Fruit fly (Drosophila melanogaster) whole organism, embryonic: Measurements from ENCODE around the gene Targ2.
A peak's percentile ranks its signal among the peaks of the same experiment; 100 is the strongest.

Experiments
- CG10959 ChIP-seq: fragments of 200-800 bp; sonication (Bioruptor generic); IDR thresholded peaks from 2 replicates; pipeline ENCODE4 v1.3.6; 2022; ENCODE audit warnings: missing biosample characterization, missing genetic modification characterization
- CG12071 ChIP-seq: fragments of 200-800 bp; sonication (Bioruptor generic); optimal IDR thresholded peaks from 3 replicates; lab custom pipeline; 2018; ENCODE audit warnings: missing biosample characterization, mild to moderate bottlenecking, missing genetic modification characterization
- CG12104 ChIP-seq: fragments of 200-800 bp; sonication (Bioruptor generic); optimal IDR thresholded peaks from 3 replicates; lab custom pipeline; 2016; ENCODE audit warnings: missing biosample characterization, missing genetic modification characterization
- CG12744 ChIP-seq: fragments of 200-800 bp; sonication (Bioruptor generic); optimal IDR thresholded peaks from 2 replicates; lab custom pipeline; 2016; ENCODE audit warnings: missing biosample characterization, missing genetic modification characterization
- CG13296 ChIP-seq: fragments of 200-800 bp; sonication (Bioruptor generic); optimal IDR thresholded peaks from 3 replicates; lab custom pipeline; 2018; ENCODE audit warnings: missing biosample characterization, mild to moderate bottlenecking, missing genetic modification characterization
- CG13775 ChIP-seq: fragments of 200-800 bp; sonication (Bioruptor generic); optimal IDR thresholded peaks from 3 replicates; lab custom pipeline; 2017; ENCODE audit warnings: missing biosample characterization, mild to moderate bottlenecking, missing genetic modification characterization
- CG14441 ChIP-seq: fragments of 200-800 bp; sonication (Bioruptor generic); IDR thresholded peaks from 2 replicates; pipeline ENCODE4 v1.3.6; 2022; ENCODE audit warnings: missing biosample characterization, missing genetic modification characterization
- CG1647 ChIP-seq: fragments of 200-800 bp; sonication (Bioruptor generic); optimal IDR thresholded peaks from 3 replicates; lab custom pipeline; 2016; ENCODE audit warnings: missing biosample characterization, missing genetic modification characterization
- CG4360 ChIP-seq: fragments of 200-800 bp; sonication (Bioruptor generic); IDR thresholded peaks from 2 replicates; pipeline ENCODE4 v1.3.6; 2022; ENCODE audit warnings: missing biosample characterization, missing genetic modification characterization
- CG5245 ChIP-seq: fragments of 200-800 bp; sonication (Bioruptor generic); optimal IDR thresholded peaks from 3 replicates; lab custom pipeline; 2016; ENCODE audit warnings: missing biosample characterization, missing genetic modification characterization
- CG6175 ChIP-seq: fragments of 200-800 bp; sonication (Bioruptor generic); IDR thresholded peaks from 3 replicates; pipeline ENCODE4 v1.3.6; 2022; ENCODE audit warnings: missing biosample characterization, missing genetic modification characterization
- CG6272 ChIP-seq: fragments of 200-800 bp; sonication (Bioruptor generic); IDR thresholded peaks from 2 replicates; pipeline ENCODE4 v1.3.6; 2022; ENCODE audit warnings: missing biosample characterization, missing genetic modification characterization
- CG8388 ChIP-seq: fragments of 200-800 bp; sonication (Bioruptor generic); optimal IDR thresholded peaks from 2 replicates; lab custom pipeline; 2019; ENCODE audit warnings: missing biosample characterization, mild to moderate bottlenecking, missing genetic modification characterization, moderate library complexity
- Chrac-16 ChIP-seq: fragments of 200-800 bp; sonication (Bioruptor generic); optimal IDR thresholded peaks from 3 replicates; lab custom pipeline; 2016; ENCODE audit warnings: missing biosample characterization, missing genetic modification characterization
- D19A ChIP-seq: fragments of 200-800 bp; optimal IDR thresholded peaks from 3 replicates; lab custom pipeline; 2019; ENCODE audit warnings: missing biosample characterization, mild to moderate bottlenecking, missing genetic modification characterization, moderate library complexity
- D19B ChIP-seq: fragments of 200-800 bp; sonication (Bioruptor generic); optimal IDR thresholded peaks from 2 replicates; lab custom pipeline; 2017; ENCODE audit warnings: missing biosample characterization, mild to moderate bottlenecking, missing genetic modification characterization
- Drgx ChIP-seq: fragments of 200-800 bp; sonication (Bioruptor generic); IDR thresholded peaks from 2 replicates; pipeline ENCODE4 v1.3.6; 2022; ENCODE audit warnings: missing biosample characterization, missing genetic modification characterization
- E2f1 ChIP-seq: fragments of 200-800 bp; sonication (Bioruptor generic); IDR thresholded peaks from 2 replicates; pipeline ENCODE4 v1.3.6; 2022; ENCODE audit warnings: missing biosample characterization, missing genetic modification characterization
- Hand ChIP-seq: fragments of 200-800 bp; sonication (Bioruptor generic); optimal IDR thresholded peaks from 2 replicates; lab custom pipeline; 2017; ENCODE audit warnings: mild to moderate bottlenecking, missing biosample characterization, missing genetic modification reagents, missing genetic modification characterization
- Hr78 ChIP-seq, 2 experiments: fragments of 200-800 bp in 1 of 2; fragments of >200 bp in 1 of 2; sonication (Bioruptor generic) in 1 of 2; optimal IDR thresholded peaks; 2 replicates each; lab custom pipeline; 2017 to 2019; ENCODE audit warnings: missing biosample characterization in 2 of 2, missing genetic modification characterization in 2 of 2, mild to moderate bottlenecking in 1 of 2, moderate library complexity in 1 of 2
- NC2β ChIP-seq: fragments of 200-800 bp; sonication (Bioruptor generic); optimal IDR thresholded peaks from 2 replicates; lab custom pipeline; 2016; ENCODE audit warnings: missing biosample characterization, missing genetic modification characterization
- Neu2 ChIP-seq: fragments of 200-800 bp; sonication (Bioruptor generic); optimal IDR thresholded peaks from 3 replicates; lab custom pipeline; 2016; ENCODE audit warnings: missing biosample characterization, missing genetic modification characterization, borderline replicate concordance
- Rx ChIP-seq: fragments of 200-800 bp; sonication (Bioruptor generic); IDR thresholded peaks from 2 replicates; pipeline ENCODE4 v1.3.6; 2022; ENCODE audit warnings: missing biosample characterization, missing genetic modification characterization
- Sin3A ChIP-seq: fragments of >200 bp; optimal IDR thresholded peaks from 2 replicates; lab custom pipeline; 2018
- az2 ChIP-seq: fragments of 200-800 bp; sonication (Bioruptor generic); optimal IDR thresholded peaks from 3 replicates; lab custom pipeline; 2016; ENCODE audit warnings: missing biosample characterization, missing genetic modification characterization
- btn ChIP-seq: fragments of 200-800 bp; sonication (Bioruptor generic); optimal IDR thresholded peaks from 2 replicates; lab custom pipeline; 2016; ENCODE audit warnings: missing biosample characterization, missing genetic modification characterization
- caup ChIP-seq: fragments of 200-800 bp; sonication (Bioruptor generic); optimal IDR thresholded peaks from 3 replicates; lab custom pipeline; 2017; ENCODE audit warnings: missing biosample characterization, mild to moderate bottlenecking, missing genetic modification characterization, moderate library complexity; ENCODE audit not compliant: severe bottlenecking
- ci ChIP-seq: fragments of 200-800 bp; sonication (Bioruptor generic); IDR thresholded peaks from 3 replicates; pipeline ENCODE4 v1.3.6; 2022; ENCODE audit warnings: missing biosample characterization, missing genetic modification characterization
- dan ChIP-seq: fragments of 200-800 bp; sonication (Bioruptor generic); IDR thresholded peaks from 2 replicates; pipeline ENCODE4 v1.3.6; 2022; ENCODE audit warnings: missing biosample characterization, missing genetic modification characterization
- ems ChIP-seq: fragments of 200-800 bp; sonication (Bioruptor generic); optimal IDR thresholded peaks from 3 replicates; lab custom pipeline; 2016; ENCODE audit warnings: missing biosample characterization, missing genetic modification characterization
- eyg ChIP-seq: fragments of 200-800 bp; sonication (Bioruptor generic); optimal IDR thresholded peaks from 3 replicates; lab custom pipeline; 2016; ENCODE audit warnings: missing biosample characterization, missing genetic modification characterization
- fd96Cb ChIP-seq: fragments of 200-800 bp; sonication (Bioruptor generic); optimal IDR thresholded peaks from 2 replicates; lab custom pipeline; 2018; ENCODE audit warnings: missing biosample characterization, mild to moderate bottlenecking, missing genetic modification characterization, moderate library complexity
- ftz-f1 ChIP-seq: fragments of 200-800 bp; sonication (Bioruptor generic); optimal IDR thresholded peaks from 2 replicates; lab custom pipeline; 2016; ENCODE audit warnings: missing biosample characterization, missing genetic modification characterization
- gro ChIP-seq: fragments of 200-800 bp; sonication (Bioruptor generic); optimal IDR thresholded peaks from 2 replicates; lab custom pipeline; 2016; ENCODE audit warnings: missing biosample characterization, missing genetic modification characterization
- jumu ChIP-seq: fragments of 200-800 bp; sonication (Bioruptor generic); optimal IDR thresholded peaks from 3 replicates; lab custom pipeline; 2016; ENCODE audit warnings: missing biosample characterization, missing genetic modification characterization
- maf-S ChIP-seq: fragments of 200-800 bp; sonication (Bioruptor generic); optimal IDR thresholded peaks from 2 replicates; lab custom pipeline; 2016; ENCODE audit warnings: missing biosample characterization, missing genetic modification characterization
- nau ChIP-seq: fragments of 200-800 bp; sonication (Bioruptor generic); optimal IDR thresholded peaks from 3 replicates; lab custom pipeline; 2017; ENCODE audit warnings: missing biosample characterization, mild to moderate bottlenecking, missing genetic modification characterization, missing genetic modification reagents
- nom ChIP-seq: fragments of 200-800 bp; sonication (Bioruptor generic); optimal IDR thresholded peaks from 2 replicates; lab custom pipeline; 2017; ENCODE audit warnings: missing biosample characterization, missing genetic modification characterization, mild to moderate bottlenecking, moderate library complexity, missing genetic modification reagents
- otp ChIP-seq: fragments of 200-800 bp; sonication (Bioruptor generic); IDR thresholded peaks from 3 replicates; pipeline ENCODE4, ENCODE4 v1.3.6; 2022; ENCODE audit warnings: missing biosample characterization, missing genetic modification characterization
- pan ChIP-seq, 4 experiments: fragments of >200 bp in 3 of 4; fragments of 200-800 bp in 1 of 4; sonication (Bioruptor generic) in 1 of 4; optimal IDR thresholded peaks in 3 of 4; IDR thresholded peaks in 1 of 4; 2 replicates each; pipeline versions ENCODE4 v1.3.6 to Lab custom; 2017 to 2022; ENCODE audit warnings: missing biosample characterization in 2 of 4, missing genetic modification characterization in 2 of 4, mixed read lengths in 1 of 4
- pfk ChIP-seq: fragments of 200-800 bp; sonication (Bioruptor generic); optimal IDR thresholded peaks from 2 replicates; lab custom pipeline; 2018; ENCODE audit warnings: missing biosample characterization, mild to moderate bottlenecking, missing genetic modification characterization, moderate library complexity
- pum ChIP-seq: fragments of 200-800 bp; sonication (Bioruptor generic); optimal IDR thresholded peaks from 2 replicates; lab custom pipeline; 2016; ENCODE audit warnings: missing biosample characterization, missing genetic modification characterization
- rib ChIP-seq: fragments of 200-800 bp; sonication (Bioruptor generic); IDR thresholded peaks from 2 replicates; pipeline ENCODE4 v1.3.6; 2022; ENCODE audit warnings: missing biosample characterization, missing genetic modification characterization
- schlank ChIP-seq: fragments of 200-800 bp; sonication (Bioruptor generic); optimal IDR thresholded peaks from 2 replicates; lab custom pipeline; 2018; ENCODE audit warnings: missing biosample characterization, mild to moderate bottlenecking, missing genetic modification characterization
- sim ChIP-seq: fragments of 200-800 bp; sonication (Bioruptor generic); IDR thresholded peaks from 2 replicates; pipeline ENCODE4 v1.3.6; 2022; ENCODE audit warnings: missing biosample characterization, missing genetic modification characterization
- slp2 ChIP-seq: fragments of 200-800 bp; sonication (Bioruptor generic); optimal IDR thresholded peaks from 2 replicates; lab custom pipeline; 2016; ENCODE audit warnings: missing biosample characterization, missing genetic modification characterization
- so ChIP-seq: fragments of 200-800 bp; sonication (Bioruptor generic); IDR thresholded peaks from 3 replicates; pipeline ENCODE4 v1.3.6; 2022; ENCODE audit warnings: missing biosample characterization, missing genetic modification characterization
- trh ChIP-seq: fragments of 200-800 bp; sonication (Bioruptor generic); optimal IDR thresholded peaks from 2 replicates; lab custom pipeline; 2016; ENCODE audit warnings: missing biosample characterization, missing genetic modification characterization
- wor ChIP-seq: fragments of 200-800 bp; sonication (Bioruptor generic); IDR thresholded peaks from 2 replicates; pipeline ENCODE4 v1.3.6; 2022; ENCODE audit warnings: missing biosample characterization, missing genetic modification characterization
- zf30C ChIP-seq: fragments of 200-800 bp; sonication (Bioruptor generic); optimal IDR thresholded peaks from 3 replicates; lab custom pipeline; 2018; ENCODE audit warnings: missing biosample characterization, mild to moderate bottlenecking, missing genetic modification characterization

The Targ2 gene

DNA sequence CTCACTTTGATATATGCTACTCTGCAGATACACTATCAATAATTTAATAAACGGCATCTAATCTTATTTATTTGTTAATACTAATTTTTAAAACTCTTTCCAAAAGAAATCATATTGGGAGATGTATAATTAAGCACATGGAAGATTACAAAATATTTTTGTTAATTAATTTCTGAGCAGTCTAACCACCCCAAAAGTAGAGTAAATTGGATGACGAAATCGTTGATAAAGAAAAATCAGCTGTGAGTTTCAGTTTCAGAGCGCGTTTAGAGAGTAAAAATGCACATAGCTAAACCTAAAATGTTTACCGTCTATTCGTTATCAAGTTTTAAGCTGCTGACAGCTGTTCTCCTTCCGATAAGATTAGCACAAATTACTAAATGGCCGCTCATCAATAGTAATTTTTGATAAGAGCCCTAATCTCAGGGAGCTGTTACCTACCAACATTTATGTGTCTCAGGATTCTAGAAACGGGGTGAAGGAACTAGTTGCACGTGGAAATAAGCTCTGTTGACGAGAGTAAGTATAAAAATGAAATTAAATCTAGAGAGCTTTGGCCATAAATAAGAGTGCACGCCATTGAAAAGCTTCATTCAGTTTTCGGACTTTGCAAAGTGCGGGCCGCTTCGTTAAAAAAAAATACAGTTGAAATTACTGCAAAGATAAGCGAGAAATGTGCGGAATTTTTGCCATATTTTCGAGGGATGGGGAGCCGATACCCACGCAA is 30.3 kb downstream of the Targ2 start, which contains the start of the genes chb and AsnS (continued):
- peak; percentile 70 for TF ChIP-seq nau (GFP tag; lab: Kevin White, UChicago)
- peak; percentile 63; the same call in 1 of the 3 replicates for TF ChIP-seq CG6175 (GFP tag; lab: Robert Waterston, UW)
- peak; percentile 50 for TF ChIP-seq gro
- peak; percentile 89 for TF ChIP-seq Drgx
- peak; percentile 87 for TF ChIP-seq otp
- peak; percentile 83 for TF ChIP-seq caup (GFP tag; lab: Kevin White, UChicago)
- peak; percentile 96 for TF ChIP-seq E2f1 (GFP tag; lab: Robert Waterston, UW)
- peak; percentile 74 for TF ChIP-seq schlank (tag; lab: Kevin White, UChicago)
- TF ChIP-seq D19A (tag; lab: Kevin White, UChicago): peak; percentile 99
- peak in 1 of 2 experiments; percentile 51 for TF ChIP-seq Hr78 (GFP tag; optimal IDR thresholded peaks at IDR 0.05; lab: Kevin White, UChicago)
- peak; percentile 90 for TF ChIP-seq CG8388 (GFP tag; lab: Kevin White, UChicago)
- TF ChIP-seq rib: peak; percentile 88
- TF ChIP-seq fd96Cb (tag; lab: Kevin White, UChicago): peak; percentile 94
- peak; percentile 84 for TF ChIP-seq sim (GFP tag; lab: Robert Waterston, UW)
- TF ChIP-seq CG5245 (GFP tag; lab: Kevin White, UChicago): peak; percentile 69
- peak; percentile 28 for TF ChIP-seq NC2β (GFP tag; lab: Kevin White, UChicago)
- TF ChIP-seq D19B (GFP tag; lab: Kevin White, UChicago): peak; percentile 68
- no peak for TF ChIP-seq ftz-f1 (GFP tag; lab: Kevin White, UChicago)
- no peak for TF ChIP-seq pan (optimal IDR thresholded peaks at IDR 0.05; lab: Kevin White, UChicago)
- peak in 1 of 2 experiments; percentile 96 for TF ChIP-seq pan (GFP tag; optimal IDR thresholded peaks at IDR 0.05 in 1 of 2, IDR thresholded peaks at IDR 0.05 in 1 of 2)
- TF ChIP-seq Hand (GFP tag; lab: Kevin White, UChicago): peak; percentile 77
- peak; percentile 17 for TF ChIP-seq CG12744 (GFP tag; lab: Kevin White, UChicago)
- peak; percentile 94 for TF ChIP-seq CG14441
- TF ChIP-seq eyg (GFP tag; lab: Kevin White, UChicago): peak; percentile 29
- TF ChIP-seq Chrac-16 (GFP tag; lab: Kevin White, UChicago): peak; percentile 80
- no peak for TF ChIP-seq zf30C
- peak; percentile 85 for TF ChIP-seq wor (GFP tag; lab: Robert Waterston, UW)
- 0 out of 2 replicates have a peak, but pooled peaks have one; percentile 29 for TF ChIP-seq CG4360 (GFP tag; lab: Robert Waterston, UW)
- no peak for TF ChIP-seq Neu2 (GFP tag; lab: Kevin White, UChicago)
- peak; percentile 41 for TF ChIP-seq jumu (GFP tag; lab: Kevin White, UChicago)
- TF ChIP-seq CG12071 (GFP tag; lab: Kevin White, UChicago): peak; percentile 83
- TF ChIP-seq pfk: no peak
- no peak for TF ChIP-seq dan (GFP tag; lab: Robert Waterston, UW)
- peak; percentile 56 for TF ChIP-seq CG10959
- peak; percentile 70 for TF ChIP-seq CG13775 (GFP tag; lab: Kevin White, UChicago)
- peak; percentile 48 for TF ChIP-seq btn
- peak; percentile 76 for TF ChIP-seq CG13296 (GFP tag; lab: Kevin White, UChicago)
- peak; percentile 69 for TF ChIP-seq ems
- peak; percentile 6 for TF ChIP-seq nom (GFP tag; lab: Kevin White, UChicago)
- peak; percentile 82 for TF ChIP-seq az2 (GFP tag; lab: Kevin White, UChicago)
- peak; percentile 87 for TF ChIP-seq so (GFP tag; lab: Robert Waterston, UW)
- TF ChIP-seq CG12104: peak; percentile 85
- TF ChIP-seq Sin3A (lab: Kevin White, UChicago): no peak
- TF ChIP-seq Rx: peak; percentile 75
- TF ChIP-seq slp2: peak; percentile 73
- peak; percentile 70 for TF ChIP-seq trh (GFP tag; lab: Kevin White, UChicago)
- TF ChIP-seq maf-S (GFP tag; lab: Kevin White, UChicago): peak; percentile 72
- peak; percentile 63 for TF ChIP-seq CG1647 (GFP tag; lab: Kevin White, UChicago)
- TF ChIP-seq CG6272: peak; percentile 84
- peak; percentile 61 for TF ChIP-seq pum (GFP tag; lab: Kevin White, UChicago)
- TF ChIP-seq ci: peak; percentile 91
